Worm (Caenorhabditis elegans) whole organism, L4/young adult: ENCODE results near the gene skr-20.

Experiments used
- W03F9.2 ChIP-seq: fragments of 150-350 bp; optimal IDR thresholded peaks from 2 replicates; lab custom pipeline; 2014; ENCODE audit warnings: missing biosample characterization, missing genetic modification characterization
- dao-5 ChIP-seq: sonication (generic microtip); optimal IDR thresholded peaks from 2 replicates; lab custom pipeline; 2016; ENCODE audit warnings: missing genotype, missing genetic modification characterization, moderate library complexity, missing compliant biosample characterization
- him-1 ChIP-seq: sonication (generic microtip); optimal IDR thresholded peaks from 2 replicates; lab custom pipeline; 2016; ENCODE audit warnings: missing genotype, missing genetic modification reagents, missing genetic modification characterization, missing compliant biosample characterization

Gene skr-20

ce11 chrX:13242231-13242630 lies 18.9 kb upstream of the skr-20 start, which contains the start of gene K08H2.5:
Gene K08H2.5, minus strand, starts transcription at chrX:13242331.
- TF ChIP-seq dao-5 (tag; lab: Kevin White, UChicago) = no peak
- TF ChIP-seq W03F9.2 (tag; lab: Kevin White, UChicago) = no peak
- no peak for TF ChIP-seq him-1

DNA sequence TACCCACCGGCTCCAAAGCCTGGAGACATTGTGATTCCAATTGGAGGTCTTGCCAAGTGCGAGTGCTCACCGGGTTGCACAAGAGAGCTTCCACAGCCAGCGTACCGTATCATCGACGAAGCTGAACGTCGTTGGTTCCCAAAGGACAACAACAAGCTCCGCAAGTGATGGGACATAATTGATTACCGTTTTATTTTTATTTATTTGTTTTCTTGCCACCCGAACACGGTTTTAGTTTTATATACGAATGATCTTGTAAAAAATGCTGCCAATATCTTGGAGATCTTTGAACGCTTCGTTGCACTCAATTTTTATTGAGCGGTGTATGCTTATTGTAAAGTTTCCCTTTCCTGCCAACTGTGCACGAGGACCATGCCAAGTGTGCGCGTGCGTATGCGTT lies 14.9 kb upstream of the skr-20 start, which contains the start of gene K08H2.4:
Gene K08H2.4, plus strand, starts transcription at position 301 of the 400 bp plus-strand sequence.
- TF ChIP-seq dao-5 (tag; lab: Kevin White, UChicago) (no peak), him-1 (no peak), W03F9.2 (tag; lab: Kevin White, UChicago) (no peak)

- TF ChIP-seq him-1 (no peak), W03F9.2 (tag; lab: Kevin White, UChicago) (no peak), dao-5 (tag; lab: Kevin White, UChicago) (no peak)
Measured at ce11 chrX:13237102-13237501, 13.8 kb upstream of the skr-20 start, which contains the start of gene K08H2.3. Gene K08H2.3, plus strand, starts transcription at chrX:13237402.

ce11 chrX:13234879-13235278 lies 11.5 kb upstream of the skr-20 start, which contains the start of gene K08H2.2:
Gene K08H2.2, minus strand, starts transcription at chrX:13234979.
- TF ChIP-seq dao-5 (tag; lab: Kevin White, UChicago) = no peak
- no peak for TF ChIP-seq W03F9.2 (tag; lab: Kevin White, UChicago)
- TF ChIP-seq him-1 = no peak

- TF ChIP-seq him-1 (no peak), dao-5 (tag; lab: Kevin White, UChicago) (no peak), W03F9.2 (tag; lab: Kevin White, UChicago) (no peak)
Measured at ce11 chrX:13232259-13232658, 8.9 kb upstream of the skr-20 start, which contains the start of gene bgnt-1.5. Gene bgnt-1.5, minus strand, starts transcription at chrX:13232359.

DNA sequence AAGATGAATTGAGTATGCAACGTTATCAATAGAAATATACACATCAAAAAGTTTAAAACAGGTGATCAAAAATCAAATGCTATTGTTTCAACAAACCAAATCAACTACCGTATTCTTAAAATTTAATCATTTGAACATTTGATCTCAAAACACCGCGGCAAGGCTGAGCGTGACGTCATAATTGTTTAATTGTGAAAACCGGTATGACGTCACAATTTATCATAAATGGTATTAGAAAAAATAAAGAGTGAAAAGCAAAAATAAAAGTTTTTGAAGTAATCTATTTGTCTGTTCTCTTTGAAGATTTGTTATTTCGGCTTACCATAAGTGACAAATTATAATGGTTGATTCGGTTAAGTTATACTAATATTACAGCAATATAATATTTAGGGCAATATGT lies 4.4 kb upstream of the skr-20 start:
- TF ChIP-seq W03F9.2 (tag; lab: Kevin White, UChicago) (no peak), him-1 (no peak), dao-5 (tag; lab: Kevin White, UChicago) (no peak)

- TF ChIP-seq him-1 (no peak), dao-5 (tag; lab: Kevin White, UChicago) (no peak), W03F9.2 (tag; lab: Kevin White, UChicago) (no peak)
Measured at ce11 chrX:13226614-13227096, 3.3 kb upstream of the skr-20 start, which contains the start of gene skr-21. Gene skr-21, minus strand, starts transcription at chrX:13226664.

DNA sequence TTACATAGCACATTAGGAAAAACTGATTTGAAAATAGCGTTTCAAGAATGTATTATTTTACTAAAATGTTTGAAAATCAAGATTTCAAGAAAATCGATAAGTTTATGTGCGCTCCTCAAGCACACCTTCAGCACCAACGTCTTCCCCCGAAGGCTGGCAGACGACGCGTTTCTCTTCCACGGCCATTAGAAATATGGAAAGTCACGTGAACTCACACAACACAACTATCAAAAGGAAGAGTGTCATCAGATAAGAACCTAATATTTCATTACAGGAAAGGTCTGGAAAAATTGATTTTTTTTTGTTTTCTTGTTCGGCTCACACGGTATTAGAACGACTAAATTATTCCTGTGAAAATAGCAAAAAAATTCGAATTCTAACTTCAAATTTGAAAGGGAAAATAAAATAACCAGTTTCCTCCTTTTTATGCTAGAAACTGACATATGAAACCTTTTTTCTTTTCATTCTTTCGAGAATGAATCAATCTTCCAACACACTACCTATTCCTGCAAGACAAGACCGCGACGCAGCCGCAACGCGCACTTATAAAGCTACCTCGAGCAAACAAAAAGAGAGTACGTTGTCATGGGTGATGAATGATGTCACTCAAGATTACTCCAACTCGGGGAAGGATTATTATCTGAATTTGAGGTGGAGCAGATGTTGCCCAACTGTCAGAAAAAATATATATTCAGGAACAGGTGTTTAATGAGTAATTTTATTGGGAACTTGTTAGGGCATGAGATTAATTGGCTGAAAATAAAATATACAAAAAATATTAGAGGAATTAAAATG lies 2.0 kb upstream of the skr-20 start:
- TF ChIP-seq W03F9.2 (tag; lab: Kevin White, UChicago) (no peak), dao-5 (tag; lab: Kevin White, UChicago) (no peak), him-1 (no peak)

ce11 chrX:13224608-13225007 lies 1.3 kb upstream of the skr-20 start, which contains the start of gene skr-19:
Gene skr-19, minus strand, starts transcription at chrX:13224708.
- TF ChIP-seq dao-5 (tag; lab: Kevin White, UChicago) (no peak), W03F9.2 (tag; lab: Kevin White, UChicago) (no peak), him-1 (no peak)

DNA sequence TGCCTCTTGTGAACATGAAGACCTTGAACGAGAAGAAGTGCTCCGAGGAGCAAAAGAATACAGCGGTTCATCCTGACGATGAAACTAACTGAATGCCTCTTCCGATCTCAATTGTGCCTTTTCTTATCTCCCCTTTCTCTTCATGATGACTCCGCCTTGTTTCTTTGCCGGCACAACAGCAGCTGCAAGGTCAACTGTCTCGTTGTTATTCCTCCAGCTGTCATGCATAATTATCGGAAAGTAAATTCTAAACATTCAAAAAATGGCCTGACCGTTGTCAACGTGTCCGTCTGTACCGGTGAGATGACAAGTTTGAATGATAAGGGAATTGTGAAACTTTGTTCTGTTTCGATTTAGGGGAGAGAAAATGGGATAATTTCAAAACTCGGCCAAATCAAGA lies 2.0 kb downstream of the skr-20 start, which contains the start of gene asp-4:
Gene asp-4, minus strand, starts transcription at position 106 of the 400 bp plus-strand sequence.
- TF ChIP-seq dao-5 (tag; lab: Kevin White, UChicago) = no peak
- TF ChIP-seq W03F9.2 (tag; lab: Kevin White, UChicago) = no peak
- TF ChIP-seq him-1 = no peak

DNA sequence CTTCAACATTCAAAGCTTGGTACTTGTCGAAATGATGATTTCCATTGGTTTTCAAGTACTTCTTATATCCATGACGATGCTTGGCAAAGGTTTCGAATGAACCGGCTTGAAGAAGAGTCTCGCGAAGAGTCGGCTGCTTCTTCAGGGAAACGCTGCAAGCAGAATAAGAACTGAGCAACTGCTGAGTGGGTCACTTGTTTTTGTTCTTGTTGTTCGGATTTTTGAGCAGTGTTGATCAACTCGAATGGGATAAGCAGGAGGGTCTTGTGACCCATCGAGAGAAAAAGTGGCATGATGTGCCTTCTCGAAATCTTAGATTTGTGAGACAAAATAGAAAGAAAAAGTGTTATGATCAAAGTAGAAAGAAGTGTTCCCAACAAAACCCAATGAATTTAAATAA lies 2.7 kb downstream of the skr-20 start:
- no peak for TF ChIP-seq W03F9.2 (tag; lab: Kevin White, UChicago)
- TF ChIP-seq him-1 = no peak
- TF ChIP-seq dao-5 (tag; lab: Kevin White, UChicago) = no peak

ce11 chrX:13217940-13218339 lies 5.4 kb downstream of the skr-20 start:
- TF ChIP-seq W03F9.2 (tag; lab: Kevin White, UChicago) (no peak), dao-5 (tag; lab: Kevin White, UChicago) (no peak), him-1 (no peak)

ce11 chrX:13216802-13217201 lies 6.5 kb downstream of the skr-20 start, which contains the start of gene R12H7.4:
Gene R12H7.4, plus strand, starts transcription at chrX:13217102.
- TF ChIP-seq him-1 (no peak), W03F9.2 (tag; lab: Kevin White, UChicago) (no peak), dao-5 (tag; lab: Kevin White, UChicago) (no peak)

- TF ChIP-seq him-1 (no peak), W03F9.2 (tag; lab: Kevin White, UChicago) (no peak), dao-5 (tag; lab: Kevin White, UChicago) (no peak)
Measured at ce11 chrX:13212528-13212927, 10.8 kb downstream of the skr-20 start.
